Fruit fly (Drosophila melanogaster) whole organism: ENCODE data around the gene Brd7-9.
A peak's percentile ranks its signal among the peaks of the same experiment; 100 is the strongest.

Experiments
- Dll ChIP-seq: fragments of >200 bp; optimal IDR thresholded peaks from 2 replicates; lab custom pipeline; 2017
- EcR ChIP-seq, 2 experiments: fragments of >200 bp; optimal IDR thresholded peaks; 2 replicates each; lab custom pipeline; 2017; ENCODE audit warnings: missing biosample characterization in 2 of 2, missing genetic modification characterization in 2 of 2, missing genetic modification reagents in 2 of 2
- pan ChIP-seq: fragments of >200 bp; optimal IDR thresholded peaks from 2 replicates; lab custom pipeline; 2017
- psq ChIP-seq: fragments of >200 bp; optimal IDR thresholded peaks from 2 replicates; lab custom pipeline; 2017
- usp ChIP-seq: fragments of >200 bp; optimal IDR thresholded peaks from 2 replicates; lab custom pipeline; 2017; ENCODE audit warnings: missing biosample characterization, missing genetic modification characterization, mixed read lengths

DNA sequence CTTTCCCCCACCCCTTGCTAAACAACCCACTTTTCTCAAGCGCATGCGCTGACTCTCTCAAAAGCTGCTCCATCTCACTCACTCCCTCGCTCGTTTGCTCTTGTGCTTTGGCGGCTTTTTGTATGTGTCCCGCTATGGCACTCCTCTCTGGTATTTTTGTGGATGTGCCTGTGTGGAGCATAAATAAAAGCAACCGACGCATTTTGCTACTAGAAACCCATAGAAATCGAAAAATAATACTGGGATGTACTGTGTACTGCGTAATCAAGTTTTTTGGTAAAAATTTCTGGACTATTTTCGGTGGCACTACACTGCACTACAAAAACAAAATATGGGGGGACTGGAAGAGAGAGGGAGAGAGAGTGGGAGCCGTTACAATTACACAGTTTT is 27.0 kb downstream of the Brd7-9 start:
- TF ChIP-seq pan (lab: Kevin White, UChicago) (no peak), psq (lab: Kevin White, UChicago) (no peak), EcR (GFP tag; optimal IDR thresholded peaks at IDR 0.05; lab: Kevin White, UChicago) (peak in 1 of 2 experiments; percentile 21), usp (GFP tag; lab: Kevin White, UChicago) (no peak), Dll (lab: Kevin White, UChicago) (no peak)
